Worm (Caenorhabditis elegans): ENCODE results near the gene R09H3.2.
"Not testable (repeated sequence)": the region's sequence is repeated elsewhere in the genome, so short reads cannot be mapped to it uniquely, and the experiment has no call there.

R09H3.2 gene

ce11 chrX:1681482-1681881 lies 16.7 kb upstream of the R09H3.2 start:
- 0 out of 2 replicates have a peak, but pooled peaks have one; percentile 56 for TF ChIP-seq nhr-120 (GFP tag; IDR thresholded peaks at IDR 0.05)
- 0 out of 2 replicates have a peak, but pooled peaks have one; percentile 15 for TF ChIP-seq nfyb-1 (GFP tag; IDR thresholded peaks at IDR 0.05)
- TF ChIP-seq egrh-3 (GFP tag; IDR thresholded peaks at IDR 0.05) = peak; percentile 44; the same call in 1 of the 2 replicates
- TF ChIP-seq rpc-1 (optimal IDR thresholded peaks at IDR 0.05) = not testable (repeated sequence)
- peak; percentile 15 for TF ChIP-seq rpc-1 (tag; optimal IDR thresholded peaks at IDR 0.05)

- no peak for TF ChIP-seq hmg-1.2 (GFP tag; IDR thresholded peaks at IDR 0.05)
- no peak for TF ChIP-seq somi-1 (GFP tag; optimal IDR thresholded peaks at IDR 0.05)
- no peak for TF ChIP-seq F22D6.2 (tag; optimal IDR thresholded peaks at IDR 0.05)
- no peak for TF ChIP-seq pbrm-1 (GFP tag; IDR thresholded peaks at IDR 0.05)
- no peak for TF ChIP-seq nhr-179 (tag; optimal IDR thresholded peaks at IDR 0.05)
- TF ChIP-seq ekl-4 (GFP tag; IDR thresholded peaks at IDR 0.05) = no peak
- no peak for TF ChIP-seq B0336.3 (GFP tag; IDR thresholded peaks at IDR 0.05)
- TF ChIP-seq tbp1 (GFP tag; optimal IDR thresholded peaks at IDR 0.05) = no peak
These were observed 13.2 kb upstream of the R09H3.2 start, which contains the start of gene fbxa-170 for ce11 chrX:1678021-1678420. Gene fbxa-170 (minus strand): TSS chrX:1678121.

- TF ChIP-seq T07F8.4 (tag; optimal IDR thresholded peaks at IDR 0.05) (no peak), xnd-1 (tag; optimal IDR thresholded peaks at IDR 0.05) (no peak), ztf-25 (GFP tag; IDR thresholded peaks at IDR 0.05) (no peak), mxl-1 (tag; optimal IDR thresholded peaks at IDR 0.05) (no peak), zim-3 (tag; optimal IDR thresholded peaks at IDR 0.05) (no peak), him-1 (tag; optimal IDR thresholded peaks at IDR 0.05) (no peak), lsy-27 (tag; optimal IDR thresholded peaks at IDR 0.05; ENCODE audit: borderline replicate concordance, insufficient read depth) (no peak), mel-28 (tag; optimal IDR thresholded peaks at IDR 0.05; ENCODE audit: borderline replicate concordance) (no peak), madf-6 (GFP tag; IDR thresholded peaks at IDR 0.05) (no peak), zfh-2 (GFP tag; conservative IDR thresholded peaks at IDR 0.05) (no peak)
These were observed 11.1 kb upstream of the R09H3.2 start for ce11 chrX:1675879-1676278.

- TF ChIP-seq tbp1 (GFP tag; optimal IDR thresholded peaks at IDR 0.05) (peak; percentile 77), ceh-91 (GFP tag; IDR thresholded peaks at IDR 0.05) (0 out of 2 replicates have a peak, but pooled peaks have one; percentile 22), ztf-25 (GFP tag; IDR thresholded peaks at IDR 0.05) (0 out of 2 replicates have a peak, but pooled peaks have one; percentile 49), snpc-4 (GFP tag; optimal IDR thresholded peaks at IDR 0.05) (peak; percentile 15), B0261.1 (tag; optimal IDR thresholded peaks at IDR 0.05) (peak; percentile 56), egl-44 (GFP tag; IDR thresholded peaks at IDR 0.05) (peak; percentile 58; the same call in 1 of the 2 replicates), snpc-3.4 (tag; optimal IDR thresholded peaks at IDR 0.05) (peak; percentile 26), dox-1 (GFP tag; IDR thresholded peaks at IDR 0.05) (peak; percentile 53), ztf-18 (tag; optimal IDR thresholded peaks at IDR 0.05) (peak; percentile 8), him-1 (tag; optimal IDR thresholded peaks at IDR 0.05) (peak; percentile 70), lin-26 (GFP tag; IDR thresholded peaks at IDR 0.05) (peak; percentile 67; the same call in 1 of the 2 replicates), snpc-1.3 (tag; optimal IDR thresholded peaks at IDR 0.05; ENCODE audit: insufficient read depth) (peak; percentile 11), egl-18 (GFP tag; IDR thresholded peaks at IDR 0.05) (0 out of 2 replicates have a peak, but pooled peaks have one; percentile 49), D2030.7 (GFP tag; IDR thresholded peaks at IDR 0.05) (peak; percentile 76), rpc-1 (optimal IDR thresholded peaks at IDR 0.05) (peak; percentile 51), rpc-1 (tag; optimal IDR thresholded peaks at IDR 0.05) (peak; percentile 80), die-1 (tag; optimal IDR thresholded peaks at IDR 0.05) (peak; percentile 45)
- TF ChIP-seq snpc-4 (tag; optimal IDR thresholded peaks at IDR 0.05) = not testable (repeated sequence)
These were observed 10.3 kb upstream of the R09H3.2 start for ce11 chrX:1675147-1675546.
